Fruit fly (Drosophila melanogaster) whole organism: Measurements from ENCODE around the gene Bre1.

Experiments
- CG8478 ChIP-seq: fragments of >200 bp; optimal IDR thresholded peaks from 2 replicates; lab custom pipeline; 2018; ENCODE audit warnings: inconsistent platforms
- pan ChIP-seq: fragments of >200 bp; optimal IDR thresholded peaks from 2 replicates; lab custom pipeline; 2017

dm6 chr3L:5751740-5752579, 42.0 kb downstream of the Bre1 start, which contains the start of gene DnaJ-1:
- TF ChIP-seq pan (lab: Kevin White, UChicago) (no peak), CG8478 (lab: Kevin White, UChicago) (no peak)
